Worm (Caenorhabditis elegans) whole organism, late embryonic: Measurements from ENCODE around the gene rei-1.

Experiments used
- ceh-18 ChIP-seq: sonication (generic microtip); optimal IDR thresholded peaks from 2 replicates; lab custom pipeline; 2016; ENCODE audit warnings: missing genetic modification characterization, missing compliant biosample characterization
- hlh-30 ChIP-seq: sonication (generic microtip); optimal IDR thresholded peaks from 2 replicates; lab custom pipeline; 2017; ENCODE audit warnings: antibody characterized with exemption, missing genetic modification characterization, missing compliant biosample characterization; ENCODE audit not compliant: insufficient read depth
- pha-4 ChIP-seq: fragments of 150-350 bp; optimal IDR thresholded peaks from 2 replicates; lab custom pipeline; 2018; ENCODE audit warnings: missing biosample characterization, missing genetic modification reagents, missing genetic modification characterization
- rnt-1 ChIP-seq: sonication (generic microtip); optimal IDR thresholded peaks from 2 replicates; lab custom pipeline; 2016; ENCODE audit warnings: missing genetic modification characterization, missing compliant biosample characterization
- zip-5 ChIP-seq: sonication (generic microtip); optimal IDR thresholded peaks from 2 replicates; lab custom pipeline; 2016; ENCODE audit warnings: missing genetic modification characterization, missing compliant biosample characterization

DNA sequence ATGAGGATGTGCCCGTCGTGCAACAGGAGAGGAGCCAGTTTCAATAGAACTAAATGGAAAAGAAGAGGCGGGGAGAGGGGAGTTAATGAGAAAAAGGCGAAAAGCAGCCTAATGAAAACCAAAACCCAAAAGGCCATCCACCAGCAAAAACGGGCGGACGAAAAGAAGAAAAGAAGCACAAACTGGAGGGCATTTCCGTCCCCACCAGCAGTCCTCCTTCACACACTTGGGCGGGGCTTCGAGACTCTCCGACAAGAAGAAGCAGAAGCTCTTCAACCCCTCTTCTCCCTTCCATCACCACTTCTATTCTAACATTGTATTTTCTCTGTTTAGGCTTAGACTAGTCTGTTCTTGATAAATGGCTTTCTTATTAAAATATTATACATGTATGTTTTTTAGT lies 29.9 kb downstream of the rei-1 start:
- TF ChIP-seq hlh-30 = no peak
- TF ChIP-seq rnt-1 (tag; lab: Kevin White, UChicago) = no peak
- TF ChIP-seq pha-4 (tag; lab: Kevin White, UChicago) = no peak
- no peak for TF ChIP-seq ceh-18 (tag; lab: Kevin White, UChicago)
- TF ChIP-seq zip-5 (tag; lab: Kevin White, UChicago) = no peak
